Fruit fly (Drosophila melanogaster): ENCODE results near the gene CG11349.
A peak's percentile ranks its signal among the peaks of the same experiment; 100 is the strongest.

CG11349 gene

DNA sequence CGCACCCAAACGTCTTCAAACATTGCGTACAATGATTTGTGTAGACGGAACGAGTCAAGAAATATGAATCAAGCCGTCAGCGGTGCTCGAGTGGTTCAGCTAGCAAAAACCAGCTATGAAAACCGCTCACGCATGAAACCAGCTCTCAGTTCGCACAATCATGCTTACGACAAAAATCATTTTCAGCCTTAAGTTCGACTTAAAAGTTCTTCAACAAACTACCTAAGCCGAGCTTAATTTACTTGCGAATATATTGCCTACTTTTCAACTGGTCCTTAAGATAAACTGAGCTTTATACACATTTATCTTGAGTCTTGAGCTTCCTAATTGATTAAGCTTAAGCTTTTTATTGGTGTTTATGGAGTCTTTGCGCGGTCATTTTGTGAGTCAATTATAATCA, 32.7 kb upstream of the CG11349 start:
- TF ChIP-seq pad (GFP tag; optimal IDR thresholded peaks at IDR 0.05) (no peak), CG7045 (GFP tag; optimal IDR thresholded peaks at IDR 0.05) (no peak), CG33017 (tag; optimal IDR thresholded peaks at IDR 0.05) (no peak), Clk (GFP tag; optimal IDR thresholded peaks at IDR 0.05) (no peak), kay (GFP tag; ENCODE audit: borderline replicate concordance) (no peak), cic (GFP tag; optimal IDR thresholded peaks at IDR 0.05) (no peak), CG11617 (GFP tag; optimal IDR thresholded peaks at IDR 0.05) (no peak), toe (GFP tag; optimal IDR thresholded peaks at IDR 0.05) (no peak), ovo (GFP tag; optimal IDR thresholded peaks at IDR 0.05) (no peak), CG1620 (GFP tag; optimal IDR thresholded peaks at IDR 0.05) (no peak), Mnt (GFP tag; optimal IDR thresholded peaks at IDR 0.05) (no peak), Hr96 (GFP tag; optimal IDR thresholded peaks at IDR 0.05) (no peak), tj (GFP tag; optimal IDR thresholded peaks at IDR 0.05) (no peak), CG14711 (tag; optimal IDR thresholded peaks at IDR 0.05) (no peak), CG5204 (GFP tag; optimal IDR thresholded peaks at IDR 0.05) (no peak), CG12768 (GFP tag; optimal IDR thresholded peaks at IDR 0.05) (no peak), bab1 (GFP tag; optimal IDR thresholded peaks at IDR 0.05) (no peak), cnc (optimal IDR thresholded peaks at IDR 0.05) (no peak), Crg-1 (GFP tag; optimal IDR thresholded peaks at IDR 0.05) (no peak)

DNA sequence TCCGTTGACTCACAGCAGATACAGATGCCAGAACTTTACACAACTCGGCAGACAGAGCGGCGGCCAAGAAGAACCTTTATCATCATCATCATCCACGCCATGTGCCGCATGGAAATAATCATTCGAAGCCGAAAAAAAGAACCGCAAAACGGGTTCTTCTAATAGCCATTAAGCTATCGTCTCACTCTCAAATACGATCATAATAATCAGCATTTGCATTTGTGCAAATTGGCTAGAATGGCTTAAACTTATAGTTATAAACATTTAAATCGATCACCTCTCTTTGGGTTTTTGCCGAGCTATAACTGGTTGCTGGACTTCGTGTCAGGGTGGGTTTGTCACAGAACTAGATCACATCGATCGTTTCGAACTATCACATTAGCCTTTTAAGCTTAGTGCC, 30.7 kb upstream of the CG11349 start:
- TF ChIP-seq kay (GFP tag; ENCODE audit: borderline replicate concordance) (no peak), CG12768 (GFP tag; optimal IDR thresholded peaks at IDR 0.05) (no peak), cnc (optimal IDR thresholded peaks at IDR 0.05) (no peak), pad (GFP tag; optimal IDR thresholded peaks at IDR 0.05) (no peak), CG14711 (tag; optimal IDR thresholded peaks at IDR 0.05) (no peak), Crg-1 (GFP tag; optimal IDR thresholded peaks at IDR 0.05) (no peak), CG33017 (tag; optimal IDR thresholded peaks at IDR 0.05) (no peak), CG7101 (tag; optimal IDR thresholded peaks at IDR 0.05) (no peak), ovo (GFP tag; optimal IDR thresholded peaks at IDR 0.05) (no peak)

DNA sequence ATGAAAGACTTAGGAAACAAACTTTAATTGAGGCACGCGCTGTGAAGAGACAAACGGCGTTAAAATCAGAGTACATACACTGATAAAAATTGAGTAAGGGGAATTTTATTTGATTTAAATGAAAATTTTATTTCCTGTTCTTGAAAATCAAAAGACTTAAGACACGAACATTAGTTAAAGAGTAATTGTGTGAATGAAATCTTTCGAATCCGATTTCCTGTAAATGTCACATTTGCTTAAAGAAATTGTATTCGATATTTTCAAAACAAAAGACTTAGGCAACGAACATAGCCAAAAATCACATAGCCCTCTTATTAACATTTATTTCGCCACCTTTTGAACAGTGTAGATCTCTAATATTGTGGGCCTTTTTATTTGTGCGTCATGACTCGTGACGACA, 27.0 kb upstream of the CG11349 start:
- no peak for TF ChIP-seq toe (GFP tag; optimal IDR thresholded peaks at IDR 0.05)
- TF ChIP-seq Crg-1 (GFP tag; optimal IDR thresholded peaks at IDR 0.05), result no peak
- peak; percentile 27 for TF ChIP-seq kay (GFP tag; ENCODE audit: borderline replicate concordance)
- TF ChIP-seq Clk (GFP tag; optimal IDR thresholded peaks at IDR 0.05), result no peak
- TF ChIP-seq CG5204 (GFP tag; optimal IDR thresholded peaks at IDR 0.05), result no peak
- no peak for TF ChIP-seq cnc (optimal IDR thresholded peaks at IDR 0.05)
- no peak for TF ChIP-seq CG12768 (GFP tag; optimal IDR thresholded peaks at IDR 0.05)
- no peak for TF ChIP-seq ovo (GFP tag; optimal IDR thresholded peaks at IDR 0.05)

DNA sequence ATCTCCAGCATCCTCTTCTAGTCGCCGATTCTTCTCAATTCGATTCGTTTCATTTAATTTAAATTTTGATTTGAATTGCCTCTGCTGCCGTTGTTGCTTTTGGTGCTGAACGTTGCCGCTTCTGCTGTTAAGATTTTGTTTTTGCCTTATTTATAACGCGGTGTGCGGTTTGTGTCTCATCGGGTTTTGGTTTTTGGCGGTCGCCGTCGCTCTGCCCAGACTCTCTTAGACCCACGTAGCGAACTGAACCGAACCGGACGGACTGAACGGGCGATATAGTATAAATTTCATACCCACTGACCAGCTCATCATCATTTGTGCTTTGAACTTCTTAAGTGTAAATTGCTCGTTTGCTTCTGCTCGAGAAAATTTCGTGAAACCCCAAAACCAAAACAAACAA, 26.6 kb upstream of the CG11349 start, which contains the start of gene CG12607:
Gene CG12607 (plus strand): TSS at position 301 of the 400 bp plus-strand sequence.
- TF ChIP-seq toe (GFP tag; optimal IDR thresholded peaks at IDR 0.05) (no peak), CG12768 (GFP tag; optimal IDR thresholded peaks at IDR 0.05) (no peak), pad (GFP tag; optimal IDR thresholded peaks at IDR 0.05) (no peak)

DNA sequence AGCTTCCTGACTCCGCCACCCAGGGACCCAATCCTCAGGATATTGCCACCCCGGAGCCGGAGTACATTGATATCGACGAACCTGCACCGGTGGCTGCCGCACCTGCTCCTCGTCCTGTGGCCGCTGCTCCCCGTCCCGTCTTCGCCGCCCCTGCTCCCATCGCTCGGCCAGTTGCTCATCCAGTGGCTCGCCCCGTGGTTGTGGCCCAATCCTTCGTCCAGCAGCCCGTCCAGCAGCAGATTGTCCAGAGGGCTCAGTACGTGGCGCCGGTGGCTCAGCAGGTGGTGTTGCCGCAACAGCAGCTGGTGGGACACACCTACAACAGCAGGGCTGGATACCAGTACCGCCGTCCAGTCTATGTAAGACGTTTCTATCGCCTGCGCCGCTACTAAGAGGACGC, 25.6 kb upstream of the CG11349 start:
- no peak for TF ChIP-seq tj (GFP tag; optimal IDR thresholded peaks at IDR 0.05)
- TF ChIP-seq Crg-1 (GFP tag; optimal IDR thresholded peaks at IDR 0.05), result no peak
- TF ChIP-seq CG33017 (tag; optimal IDR thresholded peaks at IDR 0.05), result no peak
- no peak for TF ChIP-seq cic (GFP tag; optimal IDR thresholded peaks at IDR 0.05)
- no peak for TF ChIP-seq CG7101 (tag; optimal IDR thresholded peaks at IDR 0.05)
- no peak for TF ChIP-seq CG14711 (tag; optimal IDR thresholded peaks at IDR 0.05)
- no peak for TF ChIP-seq pad (GFP tag; optimal IDR thresholded peaks at IDR 0.05)
- no peak for TF ChIP-seq CG12768 (GFP tag; optimal IDR thresholded peaks at IDR 0.05)
- no peak for TF ChIP-seq CG5204 (GFP tag; optimal IDR thresholded peaks at IDR 0.05)
- no peak for TF ChIP-seq ovo (GFP tag; optimal IDR thresholded peaks at IDR 0.05)
- no peak for TF ChIP-seq kay (GFP tag; ENCODE audit: borderline replicate concordance)
- TF ChIP-seq CG1620 (GFP tag; optimal IDR thresholded peaks at IDR 0.05), result no peak
- TF ChIP-seq CG11617 (GFP tag; optimal IDR thresholded peaks at IDR 0.05), result no peak
- TF ChIP-seq Clk (GFP tag; optimal IDR thresholded peaks at IDR 0.05), result no peak
- TF ChIP-seq Hr96 (GFP tag; optimal IDR thresholded peaks at IDR 0.05), result no peak
- TF ChIP-seq Mnt (GFP tag; optimal IDR thresholded peaks at IDR 0.05), result no peak
- no peak for TF ChIP-seq CG7045 (GFP tag; optimal IDR thresholded peaks at IDR 0.05)

DNA sequence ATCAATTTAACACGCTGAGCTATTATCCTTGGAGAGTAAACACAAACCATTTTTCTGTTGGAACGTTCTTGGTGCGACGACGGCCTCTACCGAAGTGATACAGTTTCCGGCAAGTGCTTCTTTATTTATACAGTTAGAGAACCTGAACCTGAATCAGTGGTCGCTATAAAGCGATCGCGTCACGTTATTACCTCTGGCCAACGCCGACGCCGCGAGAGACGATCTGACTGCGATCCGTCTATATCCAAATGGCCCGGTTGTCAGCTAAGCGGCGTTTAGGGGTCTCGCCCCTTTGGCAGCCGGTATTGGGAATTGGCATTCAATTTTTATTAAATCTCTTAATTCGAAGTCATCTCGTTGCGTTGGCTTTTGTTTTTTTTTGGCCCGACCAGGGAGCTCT, 14.8 kb upstream of the CG11349 start, which contains the start of gene CG11345:
Gene CG11345 (minus strand): TSS at position 101 of the 400 bp plus-strand sequence.
- no peak for TF ChIP-seq CG12768 (GFP tag; optimal IDR thresholded peaks at IDR 0.05)
- TF ChIP-seq toe (GFP tag; optimal IDR thresholded peaks at IDR 0.05), result no peak
- TF ChIP-seq CG14711 (tag; optimal IDR thresholded peaks at IDR 0.05), result no peak
- no peak for TF ChIP-seq Mnt (GFP tag; optimal IDR thresholded peaks at IDR 0.05)
- no peak for TF ChIP-seq cic (GFP tag; optimal IDR thresholded peaks at IDR 0.05)
- TF ChIP-seq bab1 (GFP tag; optimal IDR thresholded peaks at IDR 0.05), result no peak
- no peak for TF ChIP-seq CG11617 (GFP tag; optimal IDR thresholded peaks at IDR 0.05)
- no peak for TF ChIP-seq CG5204 (GFP tag; optimal IDR thresholded peaks at IDR 0.05)
- TF ChIP-seq CG1620 (GFP tag; optimal IDR thresholded peaks at IDR 0.05), result no peak
- no peak for TF ChIP-seq CG7045 (GFP tag; optimal IDR thresholded peaks at IDR 0.05)
